Fruit fly (Drosophila melanogaster) whole organism, embryonic: Measurements from ENCODE around the gene CG14095.

ENCODE experiments used
- Antp ChIP-seq: fragments of 200-800 bp; sonication (Bioruptor generic); optimal IDR thresholded peaks from 3 replicates; lab custom pipeline; 2016; ENCODE audit warnings: missing biosample characterization, missing genetic modification characterization
- CG1024 ChIP-seq: fragments of 200-800 bp; sonication (Bioruptor generic); IDR thresholded peaks from 2 replicates; pipeline ENCODE4 v1.3.6; 2022; ENCODE audit warnings: missing biosample characterization, missing genetic modification characterization
- CG10565 ChIP-seq: fragments of 200-800 bp; sonication (Bioruptor generic); optimal IDR thresholded peaks from 3 replicates; lab custom pipeline; 2016; ENCODE audit warnings: missing biosample characterization, mild to moderate bottlenecking, missing genetic modification characterization
- CG11504 ChIP-seq: fragments of 200-800 bp; sonication (Bioruptor generic); optimal IDR thresholded peaks from 3 replicates; lab custom pipeline; 2019; ENCODE audit warnings: missing biosample characterization, mild to moderate bottlenecking, missing genetic modification characterization, moderate library complexity
- CG13123 ChIP-seq: fragments of 200-800 bp; sonication (Bioruptor generic); optimal IDR thresholded peaks from 2 replicates; lab custom pipeline; 2016; ENCODE audit warnings: missing biosample characterization, missing genetic modification characterization
- CG13894 ChIP-seq: fragments of 200-800 bp; sonication (Bioruptor generic); optimal IDR thresholded peaks from 3 replicates; lab custom pipeline; 2018; ENCODE audit warnings: missing biosample characterization, mild to moderate bottlenecking, missing genetic modification characterization, moderate library complexity
- CG17912 ChIP-seq: fragments of 200-800 bp; sonication (Bioruptor generic); optimal IDR thresholded peaks from 2 replicates; lab custom pipeline; 2018; ENCODE audit warnings: missing biosample characterization, mild to moderate bottlenecking, missing genetic modification characterization
- CG18011 ChIP-seq: fragments of 200-800 bp; sonication (Bioruptor generic); optimal IDR thresholded peaks from 2 replicates; lab custom pipeline; 2017; ENCODE audit warnings: missing biosample characterization, missing genetic modification characterization, mild to moderate bottlenecking, moderate library complexity, missing genotype
- CG18262 ChIP-seq: fragments of 200-800 bp; optimal IDR thresholded peaks from 3 replicates; lab custom pipeline; 2019; ENCODE audit warnings: missing biosample characterization, mild to moderate bottlenecking, missing genetic modification characterization, moderate library complexity
- CG18476 ChIP-seq: fragments of 200-800 bp; sonication (Bioruptor generic); optimal IDR thresholded peaks from 2 replicates; lab custom pipeline; 2016; ENCODE audit warnings: missing biosample characterization, mild to moderate bottlenecking, missing genetic modification characterization
- CG18599 ChIP-seq: fragments of 200-800 bp; sonication (Bioruptor generic); optimal IDR thresholded peaks from 3 replicates; lab custom pipeline; 2017; ENCODE audit warnings: missing biosample characterization, missing genetic modification characterization, mild to moderate bottlenecking, moderate library complexity, missing genetic modification reagents
- CG2678 ChIP-seq: fragments of 200-800 bp; sonication (Bioruptor generic); optimal IDR thresholded peaks from 3 replicates; lab custom pipeline; 2019; ENCODE audit warnings: missing biosample characterization, mild to moderate bottlenecking, missing genetic modification characterization, moderate library complexity
- CG8290 ChIP-seq, 3 experiments: fragments of 200-800 bp; sonication (Bioruptor generic); optimal IDR thresholded peaks; 2 replicates each; lab custom pipeline; 2016 to 2019; ENCODE audit warnings: missing biosample characterization in 3 of 3, missing genetic modification characterization in 3 of 3, mild to moderate bottlenecking in 2 of 3, moderate library complexity in 1 of 3
- CoRest ChIP-seq: fragments of 200-800 bp; sonication (Bioruptor generic); optimal IDR thresholded peaks from 3 replicates; lab custom pipeline; 2018; ENCODE audit warnings: missing biosample characterization, mild to moderate bottlenecking, missing genetic modification characterization, moderate library complexity
- Dbx ChIP-seq: fragments of 200-800 bp; sonication (Bioruptor generic); IDR thresholded peaks from 3 replicates; pipeline ENCODE4 v1.3.6; 2022; ENCODE audit warnings: missing biosample characterization, missing genetic modification characterization
- E2f1 ChIP-seq: fragments of 200-800 bp; sonication (Bioruptor generic); IDR thresholded peaks from 2 replicates; pipeline ENCODE4 v1.3.6; 2022; ENCODE audit warnings: missing biosample characterization, missing genetic modification characterization
- Ets65A ChIP-seq: fragments of 200-800 bp; sonication (Bioruptor generic); peaks from one replicate; lab custom pipeline; 2016; ENCODE audit warnings: missing biosample characterization, missing genetic modification characterization
- Ets97D ChIP-seq: fragments of 200-800 bp; sonication (Bioruptor generic); optimal IDR thresholded peaks from 3 replicates; lab custom pipeline; 2016; ENCODE audit warnings: missing biosample characterization, missing genetic modification characterization
- Jarid2 ChIP-seq: fragments of 200-800 bp; sonication (Bioruptor generic); optimal IDR thresholded peaks from 3 replicates; lab custom pipeline; 2017; ENCODE audit warnings: mild to moderate bottlenecking, missing biosample characterization, missing genetic modification reagents, missing genetic modification characterization
- Med ChIP-seq: fragments of 200-800 bp; sonication (Bioruptor generic); peaks from one replicate; lab custom pipeline; 2016; ENCODE audit warnings: missing biosample characterization, missing genetic modification characterization, mild to moderate bottlenecking, inconsistent platforms, moderate library complexity
- NFAT ChIP-seq: fragments of 200-800 bp; sonication (Bioruptor generic); IDR thresholded peaks from 2 replicates; pipeline ENCODE4 v1.3.6; 2022; ENCODE audit warnings: missing biosample characterization, missing genetic modification characterization
- Oaz ChIP-seq: fragments of 200-800 bp; sonication (Bioruptor generic); IDR thresholded peaks from 2 replicates; pipeline ENCODE4 v1.3.6; 2022; ENCODE audit warnings: missing biosample characterization, missing genetic modification characterization
- Rfx ChIP-seq: fragments of 200-800 bp; sonication (Bioruptor generic); IDR thresholded peaks from 2 replicates; pipeline ENCODE4 v1.3.6; 2022; ENCODE audit warnings: missing biosample characterization, missing genetic modification characterization
- Sin3A ChIP-seq: fragments of >200 bp; optimal IDR thresholded peaks from 2 replicates; lab custom pipeline; 2018
- Usf ChIP-seq: fragments of 200-800 bp; sonication (Bioruptor generic); optimal IDR thresholded peaks from 2 replicates; lab custom pipeline; 2017; ENCODE audit warnings: missing genotype, missing biosample characterization, missing genetic modification characterization
- Xbp1 ChIP-seq: fragments of 200-800 bp; sonication (Bioruptor generic); optimal IDR thresholded peaks from 3 replicates; lab custom pipeline; 2016; ENCODE audit warnings: missing biosample characterization, mild to moderate bottlenecking, missing genetic modification characterization
- YL-1 ChIP-seq: fragments of 200-800 bp; sonication (Bioruptor generic); optimal IDR thresholded peaks from 3 replicates; lab custom pipeline; 2017; ENCODE audit warnings: missing biosample characterization, mild to moderate bottlenecking, missing genetic modification characterization
- ase ChIP-seq: fragments of 200-800 bp; sonication (Bioruptor generic); IDR thresholded peaks from 3 replicates; pipeline ENCODE4 v1.3.6; 2022; ENCODE audit warnings: missing biosample characterization, missing genetic modification characterization
- bab2 ChIP-seq: fragments of 200-800 bp; sonication (Bioruptor generic); optimal IDR thresholded peaks from 2 replicates; lab custom pipeline; 2016; ENCODE audit warnings: missing biosample characterization, missing genetic modification characterization
- bcd ChIP-seq: fragments of 200-800 bp; sonication (Bioruptor generic); optimal IDR thresholded peaks from 2 replicates; lab custom pipeline; 2017; ENCODE audit warnings: missing biosample characterization, mild to moderate bottlenecking, missing genetic modification characterization
- croc ChIP-seq: fragments of 200-800 bp; sonication (Bioruptor generic); conservative IDR thresholded peaks from 3 replicates; pipeline ENCODE4 v1.3.6; 2022; ENCODE audit warnings: missing biosample characterization, missing genetic modification characterization
- dysf ChIP-seq: fragments of 200-800 bp; sonication (Bioruptor generic); IDR thresholded peaks from 3 replicates; pipeline ENCODE4 v1.3.6; 2022; ENCODE audit warnings: missing biosample characterization, missing genetic modification characterization
- eve ChIP-seq, 2 experiments: fragments of >200 bp; optimal IDR thresholded peaks; 2 replicates each; lab custom pipeline; 2017; ENCODE audit warnings: missing biosample characterization in 2 of 2, missing genetic modification characterization in 2 of 2
- gsb ChIP-seq: fragments of 200-800 bp; sonication (Bioruptor generic); IDR thresholded peaks from 2 replicates; pipeline ENCODE4 v1.3.6; 2022; ENCODE audit warnings: missing biosample characterization, missing genetic modification characterization
- hbn ChIP-seq: fragments of 200-800 bp; sonication (Bioruptor generic); IDR thresholded peaks from 2 replicates; pipeline ENCODE4 v1.3.6; 2022; ENCODE audit warnings: missing biosample characterization, missing genetic modification characterization; ENCODE audit not compliant: partially characterized antibody
- hth ChIP-seq: fragments of >200 bp; optimal IDR thresholded peaks from 2 replicates; lab custom pipeline; 2017; ENCODE audit warnings: inconsistent platforms
- knrl ChIP-seq: fragments of 200-800 bp; sonication (Bioruptor generic); IDR thresholded peaks from 3 replicates; pipeline ENCODE4 v1.3.6; 2022; ENCODE audit warnings: missing biosample characterization, missing genetic modification characterization; ENCODE audit not compliant: partially characterized antibody
- nmo ChIP-seq: fragments of 200-800 bp; sonication (Bioruptor generic); optimal IDR thresholded peaks from 2 replicates; lab custom pipeline; 2018; ENCODE audit warnings: missing biosample characterization, mild to moderate bottlenecking, missing genetic modification characterization, moderate library complexity
- slbo ChIP-seq: fragments of 200-800 bp; sonication (Bioruptor generic); IDR thresholded peaks from 2 replicates; pipeline ENCODE4 v1.3.6; 2022; ENCODE audit warnings: missing biosample characterization, missing genetic modification characterization

CG14095 gene

dm6 chr3L:19464659-19465058, at the start of gene CG14095:
TSS of gene CG14095 (minus strand) at chr3L:19464759.
- TF ChIP-seq Oaz (GFP tag; lab: Robert Waterston, UW) = no peak
- no peak for TF ChIP-seq YL-1 (GFP tag; lab: Kevin White, UChicago)
- no peak for TF ChIP-seq E2f1
- TF ChIP-seq, all 482 proteins: peak for 0

- TF ChIP-seq CG13123 (GFP tag; lab: Kevin White, UChicago) (no peak), CoRest (no peak), CG18011 (GFP tag; lab: Kevin White, UChicago) (no peak), slbo (GFP tag; lab: Robert Waterston, UW) (peak; percentile 26; the same call in 1 of the 2 replicates), CG1024 (GFP tag; lab: Robert Waterston, UW) (no peak), gsb (GFP tag; lab: Robert Waterston, UW) (0 out of 2 replicates have a peak, but pooled peaks have one; percentile 11), CG2678 (no peak), bcd (GFP tag; lab: Kevin White, UChicago) (no peak), nmo (GFP tag; lab: Kevin White, UChicago) (no peak), CG18599 (GFP tag; lab: Kevin White, UChicago) (peak; percentile 16), CG8290 (GFP tag; optimal IDR thresholded peaks at IDR 0.05; lab: Kevin White, UChicago) (no peak), CG8290 (tag; optimal IDR thresholded peaks at IDR 0.05; lab: Kevin White, UChicago) (peak in 1 of 2 experiments; percentile 37), hth (lab: Kevin White, UChicago) (no peak), Rfx (GFP tag; lab: Robert Waterston, UW) (0 out of 2 replicates have a peak, but pooled peaks have one; percentile 32), CG18476 (GFP tag; lab: Kevin White, UChicago) (no peak), Usf (no peak), Med (GFP tag; lab: Kevin White, UChicago) (peak; percentile 65), eve (GFP tag; optimal IDR thresholded peaks at IDR 0.05; lab: Kevin White, UChicago) (no peak), knrl (GFP tag; lab: Robert Waterston, UW) (no peak), Xbp1 (GFP tag; lab: Kevin White, UChicago) (no peak), Antp (GFP tag; lab: Kevin White, UChicago) (no peak), NFAT (GFP tag; lab: Robert Waterston, UW) (no peak), E2f1 (no peak), Dbx (GFP tag; lab: Robert Waterston, UW) (no peak), hbn (GFP tag; lab: Robert Waterston, UW) (no peak), Ets65A (GFP tag; lab: Kevin White, UChicago) (peak; percentile 64), bab2 (GFP tag; lab: Kevin White, UChicago) (no peak), ase (GFP tag; lab: Robert Waterston, UW) (0 out of 3 replicates have a peak, but pooled peaks have one; percentile 10), CG17912 (no peak), CG13894 (no peak), Jarid2 (GFP tag; lab: Kevin White, UChicago) (no peak), dysf (GFP tag; lab: Robert Waterston, UW) (0 out of 3 replicates have a peak, but pooled peaks have one; percentile 19), CG11504 (tag; lab: Kevin White, UChicago) (no peak), Sin3A (lab: Kevin White, UChicago) (no peak), Ets97D (GFP tag; lab: Kevin White, UChicago) (no peak), CG10565 (GFP tag; lab: Kevin White, UChicago) (no peak), CG18262 (tag; lab: Kevin White, UChicago) (no peak), croc (GFP tag; lab: Robert Waterston, UW) (no peak)
These were observed 48.1 kb upstream of the CG14095 start for dm6 chr3L:19512672-19513071.
